Worm (Caenorhabditis elegans): ENCODE measurements around the gene R11E3.19.
"Not testable (repeated sequence)": the region's sequence is repeated elsewhere in the genome, so short reads cannot be mapped to it uniquely, and the experiment has no call there.

R11E3.19 gene

ce11 chrIV:4781123-4781522, 5.2 kb upstream of the R11E3.19 start:
- peak; percentile 67 for TF ChIP-seq hmg-1.2 (GFP tag; IDR thresholded peaks at IDR 0.05)
- no peak for TF ChIP-seq cebp-2 (GFP tag; IDR thresholded peaks at IDR 0.05)

ce11 chrIV:4780129-4780528, 4.2 kb upstream of the R11E3.19 start, which contains the start of gene set-15:
Gene set-15, minus strand, starts transcription at chrIV:4780229.
- TF ChIP-seq lin-54 (GFP tag; optimal IDR thresholded peaks at IDR 0.05) (no peak), ceh-79 (tag; optimal IDR thresholded peaks at IDR 0.05) (no peak), hlh-26 (GFP tag; conservative IDR thresholded peaks at IDR 0.05) (no peak), snpc-1.1 (tag; optimal IDR thresholded peaks at IDR 0.05; ENCODE audit: insufficient read depth) (no peak), pha-4 (tag; optimal IDR thresholded peaks at IDR 0.05) (no peak), Y56A3A.18 (GFP tag; IDR thresholded peaks at IDR 0.05) (no peak), fkh-3 (tag; optimal IDR thresholded peaks at IDR 0.05) (no peak), hsf-1 (GFP tag; IDR thresholded peaks at IDR 0.05) (no peak), cebp-1 (GFP tag; IDR thresholded peaks at IDR 0.05) (no peak), cebp-1 (tag; optimal IDR thresholded peaks at IDR 0.05) (no peak), lin-35 (GFP tag; optimal IDR thresholded peaks at IDR 0.05) (no peak), zfh-2 (GFP tag; conservative IDR thresholded peaks at IDR 0.05) (no peak)

ce11 chrIV:4776501-4776900, 600 bp upstream of the R11E3.19 start:
- TF ChIP-seq nfyb-1 (GFP tag; IDR thresholded peaks at IDR 0.05), result peak; percentile 76; the same call in 1 of the 2 replicates
- no peak for TF ChIP-seq F33H1.4 (GFP tag; IDR thresholded peaks at IDR 0.05)

ce11 chrIV:4771792-4772191, 4.1 kb downstream of the R11E3.19 start, which contains the start of gene R11E3.2:
Gene R11E3.2, plus strand, starts transcription at chrIV:4772092.
- TF ChIP-seq nhr-80 (tag; optimal IDR thresholded peaks at IDR 0.05), result peak; percentile 4
- no peak for TF ChIP-seq Y53G8AR.9 (GFP tag; conservative IDR thresholded peaks at IDR 0.05)

- TF ChIP-seq attf-5 (GFP tag; optimal IDR thresholded peaks at IDR 0.05) (no peak), snpc-1.1 (tag; optimal IDR thresholded peaks at IDR 0.05; ENCODE audit: insufficient read depth) (no peak)
Measured at ce11 chrIV:4764422-4764821, 11.5 kb downstream of the R11E3.19 start, which contains the start of gene npp-26. Gene npp-26, plus strand, starts transcription at chrIV:4764722.

DNA sequence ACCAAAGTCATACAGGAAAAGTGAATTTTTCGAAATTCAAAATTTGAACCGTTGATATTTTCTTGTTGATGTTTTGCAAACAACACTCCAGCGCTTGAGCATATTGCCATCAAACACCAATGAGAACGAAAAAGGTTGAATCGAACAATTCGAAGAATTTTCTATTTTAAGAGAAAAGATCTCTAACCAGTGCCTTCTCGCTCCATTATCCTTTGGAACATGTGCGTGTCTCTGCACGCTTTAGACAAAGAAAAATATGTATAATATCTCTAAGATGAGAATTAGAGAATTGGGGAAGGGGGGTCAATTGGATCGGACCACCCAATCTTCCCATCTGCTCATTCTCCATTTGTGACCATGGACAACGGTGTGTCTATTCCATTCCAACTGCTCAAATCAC, 12.1 kb downstream of the R11E3.19 start, which contains the start of gene Y17G9B.2:
TSS of gene Y17G9B.2 (plus strand) at position 301 of the 400 bp plus-strand sequence.
- TF ChIP-seq K11D2.4 (GFP tag; IDR thresholded peaks at IDR 0.05), result no peak
- no peak for TF ChIP-seq F57A8.1 (GFP tag; optimal IDR thresholded peaks at IDR 0.05)
- no peak for TF ChIP-seq madf-8 (GFP tag; conservative IDR thresholded peaks at IDR 0.05)
- TF ChIP-seq K12H6.12 (tag; optimal IDR thresholded peaks at IDR 0.05), result no peak
- no peak for TF ChIP-seq hsf-1 (GFP tag; IDR thresholded peaks at IDR 0.05)
- no peak for TF ChIP-seq ceh-100 (GFP tag; IDR thresholded peaks at IDR 0.05)
- no peak for TF ChIP-seq dpff-1 (tag; optimal IDR thresholded peaks at IDR 0.05)
- TF ChIP-seq tbp1 (GFP tag; optimal IDR thresholded peaks at IDR 0.05), result no peak
- TF ChIP-seq mcd-1 (GFP tag; IDR thresholded peaks at IDR 0.05), result no peak
- TF ChIP-seq hmg-1.2 (GFP tag; IDR thresholded peaks at IDR 0.05), result no peak
- TF ChIP-seq madf-3 (GFP tag; IDR thresholded peaks at IDR 0.05), result no peak
- TF ChIP-seq F33H1.4 (GFP tag; IDR thresholded peaks at IDR 0.05), result no peak

DNA sequence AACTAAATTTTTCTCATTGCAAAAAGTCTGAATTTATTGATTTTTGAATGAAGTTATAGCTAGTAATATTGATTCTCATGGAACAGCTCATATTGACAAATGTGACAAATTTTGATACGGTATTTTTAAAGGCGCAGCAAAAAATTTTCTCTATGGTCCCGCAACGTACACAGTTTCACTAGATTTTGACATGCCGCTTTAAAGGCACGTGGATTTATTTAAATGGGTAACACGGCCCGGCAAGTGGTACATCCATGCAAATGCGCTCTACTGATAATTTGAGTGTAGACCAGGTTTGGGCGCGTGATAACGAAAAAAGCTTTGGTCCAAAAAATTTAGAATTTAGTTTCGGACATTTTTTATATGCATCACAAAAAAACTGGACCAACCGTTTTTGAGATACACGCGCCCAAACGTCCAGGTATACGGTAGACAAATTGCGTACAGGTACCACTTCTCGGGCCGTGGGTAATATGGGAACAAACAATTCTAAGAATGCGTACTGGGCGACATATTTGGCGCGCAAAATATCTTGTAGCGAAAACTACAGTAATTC, 12.8 kb downstream of the R11E3.19 start:
- TF ChIP-seq lsl-1 (GFP tag; optimal IDR thresholded peaks at IDR 0.05), result peak; percentile 52
- not testable (repeated sequence) for TF ChIP-seq snpc-4 (GFP tag; optimal IDR thresholded peaks at IDR 0.05)
- peak in 1 of 4 experiments; percentile 39 for TF ChIP-seq snpc-4 (tag; optimal IDR thresholded peaks at IDR 0.05)
- peak; percentile 75 for TF ChIP-seq madf-6 (GFP tag; IDR thresholded peaks at IDR 0.05)
- peak; percentile 17 for TF ChIP-seq xnd-1 (tag; optimal IDR thresholded peaks at IDR 0.05)
- peak; percentile 26; the same call in 1 of the 2 replicates for TF ChIP-seq hmg-1.2 (GFP tag; IDR thresholded peaks at IDR 0.05)
- peak; percentile 70 for TF ChIP-seq mcd-1 (GFP tag; IDR thresholded peaks at IDR 0.05)
- peak; percentile 49 for TF ChIP-seq F33H1.4 (GFP tag; IDR thresholded peaks at IDR 0.05)
